Fruit fly (Drosophila melanogaster) whole organism, embryonic: ENCODE measurements around the gene Nse4.
A peak's percentile ranks its signal among the peaks of the same experiment; 100 is the strongest.

ENCODE experiments used
- Antp ChIP-seq: fragments of 200-800 bp; sonication (Bioruptor generic); optimal IDR thresholded peaks from 3 replicates; lab custom pipeline; 2016; ENCODE audit warnings: missing biosample characterization, missing genetic modification characterization
- Asciz ChIP-seq: fragments of 200-800 bp; sonication (Bioruptor generic); optimal IDR thresholded peaks from 2 replicates; lab custom pipeline; 2017; ENCODE audit warnings: missing biosample characterization, mild to moderate bottlenecking, missing genetic modification characterization, missing genetic modification reagents
- CG10267 ChIP-seq: fragments of 200-800 bp; sonication (Bioruptor generic); optimal IDR thresholded peaks from 2 replicates; lab custom pipeline; 2018; ENCODE audit warnings: missing biosample characterization, mild to moderate bottlenecking, missing genetic modification characterization, moderate library complexity
- CG11504 ChIP-seq: fragments of 200-800 bp; sonication (Bioruptor generic); optimal IDR thresholded peaks from 3 replicates; lab custom pipeline; 2019; ENCODE audit warnings: missing biosample characterization, mild to moderate bottlenecking, missing genetic modification characterization, moderate library complexity
- CG11560 ChIP-seq: fragments of 200-800 bp; sonication (Bioruptor generic); IDR thresholded peaks from 3 replicates; pipeline ENCODE4 v1.3.6; 2022; ENCODE audit warnings: missing biosample characterization, missing genetic modification characterization
- CG12071 ChIP-seq: fragments of 200-800 bp; sonication (Bioruptor generic); optimal IDR thresholded peaks from 3 replicates; lab custom pipeline; 2018; ENCODE audit warnings: missing biosample characterization, mild to moderate bottlenecking, missing genetic modification characterization
- CG17385 ChIP-seq: fragments of 200-800 bp; sonication (Bioruptor generic); optimal IDR thresholded peaks from 3 replicates; lab custom pipeline; 2018; ENCODE audit warnings: missing biosample characterization, mild to moderate bottlenecking, missing genetic modification characterization
- CG1792 ChIP-seq: fragments of 200-800 bp; sonication (Bioruptor generic); optimal IDR thresholded peaks from 2 replicates; lab custom pipeline; 2016; ENCODE audit warnings: missing biosample characterization, missing genetic modification characterization
- CG2875 ChIP-seq: fragments of 200-800 bp; sonication (Bioruptor generic); optimal IDR thresholded peaks from 2 replicates; lab custom pipeline; 2017; ENCODE audit warnings: missing biosample characterization, mild to moderate bottlenecking, missing genetic modification characterization, missing genetic modification reagents
- CG30020 ChIP-seq: fragments of 200-800 bp; optimal IDR thresholded peaks from 2 replicates; lab custom pipeline; 2019; ENCODE audit warnings: missing biosample characterization, mild to moderate bottlenecking, missing genetic modification characterization, moderate library complexity
- CG34224 ChIP-seq: fragments of 200-800 bp; sonication (Bioruptor generic); IDR thresholded peaks from 3 replicates; pipeline ENCODE4 v1.3.6; 2022; ENCODE audit warnings: missing biosample characterization, missing genetic modification characterization; ENCODE audit not compliant: partially characterized antibody
- CG3838 ChIP-seq: fragments of 200-800 bp; sonication (Bioruptor generic); optimal IDR thresholded peaks from 3 replicates; lab custom pipeline; 2016; ENCODE audit warnings: missing biosample characterization, missing genetic modification characterization
- CG4617 ChIP-seq: fragments of 200-800 bp; sonication (Bioruptor generic); optimal IDR thresholded peaks from 3 replicates; lab custom pipeline; 2016; ENCODE audit warnings: missing biosample characterization, missing genetic modification characterization, borderline replicate concordance
- CG5953 ChIP-seq: fragments of 200-800 bp; sonication (Bioruptor generic); IDR thresholded peaks from 2 replicates; pipeline ENCODE4 v1.3.6; 2022; ENCODE audit warnings: missing biosample characterization, missing genetic modification characterization
- CG6254 ChIP-seq: fragments of 200-800 bp; sonication (Bioruptor generic); optimal IDR thresholded peaks from 3 replicates; lab custom pipeline; 2017; ENCODE audit warnings: mild to moderate bottlenecking, missing biosample characterization, missing genetic modification reagents, missing genetic modification characterization
- CG6813 ChIP-seq: fragments of 200-800 bp; sonication (Bioruptor generic); optimal IDR thresholded peaks from 2 replicates; lab custom pipeline; 2017; ENCODE audit warnings: missing biosample characterization, missing genetic modification characterization, mild to moderate bottlenecking, moderate library complexity, missing genetic modification reagents
- CG7556 ChIP-seq: fragments of 200-800 bp; sonication (Bioruptor generic); optimal IDR thresholded peaks from 2 replicates; lab custom pipeline; 2017; ENCODE audit warnings: missing biosample characterization, mild to moderate bottlenecking, missing genetic modification characterization
- CG7963 ChIP-seq: fragments of 200-800 bp; sonication (Bioruptor generic); IDR thresholded peaks from 3 replicates; pipeline ENCODE4 v1.3.6; 2022; ENCODE audit warnings: missing biosample characterization, missing genetic modification characterization; ENCODE audit not compliant: partially characterized antibody
- CG8944 ChIP-seq: fragments of 200-800 bp; sonication (Bioruptor generic); optimal IDR thresholded peaks from 3 replicates; lab custom pipeline; 2016; ENCODE audit warnings: missing biosample characterization, missing genetic modification characterization
- E2f1 ChIP-seq: fragments of 200-800 bp; sonication (Bioruptor generic); IDR thresholded peaks from 2 replicates; pipeline ENCODE4 v1.3.6; 2022; ENCODE audit warnings: missing biosample characterization, missing genetic modification characterization
- E2f2 ChIP-seq: fragments of 200-800 bp; sonication (Bioruptor generic); IDR thresholded peaks from 2 replicates; pipeline ENCODE4 v1.3.6; 2022; ENCODE audit warnings: missing biosample characterization, missing genetic modification characterization
- HLH54F ChIP-seq: fragments of 200-800 bp; sonication (Bioruptor generic); optimal IDR thresholded peaks from 3 replicates; lab custom pipeline; 2016; ENCODE audit warnings: missing biosample characterization, missing genetic modification characterization
- Hey ChIP-seq: fragments of 200-800 bp; sonication (Bioruptor generic); optimal IDR thresholded peaks from 3 replicates; lab custom pipeline; 2018; ENCODE audit warnings: missing biosample characterization, mild to moderate bottlenecking, missing genetic modification characterization
- Hr51 ChIP-seq, 2 experiments: fragments of 200-800 bp; sonication (Bioruptor generic); optimal IDR thresholded peaks; 2 replicates in 1 of 2; 3 replicates in 1 of 2; lab custom pipeline; 2016 to 2018; ENCODE audit warnings: missing biosample characterization in 2 of 2, missing genetic modification characterization in 2 of 2, mild to moderate bottlenecking in 1 of 2, moderate library complexity in 1 of 2
- Meics ChIP-seq: fragments of 200-800 bp; sonication (Bioruptor generic); optimal IDR thresholded peaks from 2 replicates; lab custom pipeline; 2017; ENCODE audit warnings: missing biosample characterization, mild to moderate bottlenecking, missing genetic modification characterization
- Scr ChIP-seq: fragments of 200-800 bp; sonication (Bioruptor generic); IDR thresholded peaks from 2 replicates; pipeline ENCODE4 v1.3.6; 2022; ENCODE audit warnings: missing biosample characterization, missing genetic modification characterization; ENCODE audit not compliant: partially characterized antibody
- Taf1 ChIP-seq: fragments of 200-800 bp; sonication (Bioruptor generic); IDR thresholded peaks from 2 replicates; pipeline ENCODE4 v1.3.6; 2022; ENCODE audit warnings: missing biosample characterization, missing genetic modification characterization
- ara ChIP-seq: fragments of 200-800 bp; sonication (Bioruptor generic); IDR thresholded peaks from 2 replicates; pipeline ENCODE4 v1.3.6; 2022; ENCODE audit warnings: missing biosample characterization, missing genetic modification characterization
- ato ChIP-seq: fragments of 200-800 bp; sonication (Bioruptor generic); IDR thresholded peaks from 2 replicates; pipeline ENCODE4 v1.3.6; 2022; ENCODE audit warnings: missing biosample characterization, missing genetic modification characterization; ENCODE audit not compliant: partially characterized antibody
- bbx ChIP-seq: fragments of 200-800 bp; sonication (Bioruptor generic); IDR thresholded peaks from 2 replicates; pipeline ENCODE4 v1.3.6; 2022; ENCODE audit warnings: missing biosample characterization, missing genetic modification characterization; ENCODE audit not compliant: partially characterized antibody
- dm ChIP-seq: fragments of 200-800 bp; sonication (Bioruptor generic); optimal IDR thresholded peaks from 3 replicates; lab custom pipeline; 2016; ENCODE audit warnings: missing biosample characterization, missing genetic modification characterization
- eve ChIP-seq, 2 experiments: fragments of >200 bp; optimal IDR thresholded peaks; 2 replicates each; lab custom pipeline; 2017; ENCODE audit warnings: missing biosample characterization in 2 of 2, missing genetic modification characterization in 2 of 2
- gce ChIP-seq: fragments of 200-800 bp; sonication (Bioruptor generic); IDR thresholded peaks from 3 replicates; pipeline ENCODE4 v1.3.6; 2022; ENCODE audit warnings: missing biosample characterization, missing genetic modification characterization
- hb ChIP-seq: fragments of 200-800 bp; sonication (Bioruptor generic); IDR thresholded peaks from 3 replicates; pipeline ENCODE4 v1.3.6; 2022; ENCODE audit warnings: missing biosample characterization, missing genetic modification characterization; ENCODE audit not compliant: partially characterized antibody
- mld ChIP-seq: fragments of 200-800 bp; sonication (Bioruptor generic); IDR thresholded peaks from 3 replicates; pipeline ENCODE4 v1.3.6; 2022; ENCODE audit warnings: missing biosample characterization, missing genetic modification characterization; ENCODE audit not compliant: partially characterized antibody
- pb ChIP-seq: fragments of 200-800 bp; sonication (Bioruptor generic); optimal IDR thresholded peaks from 3 replicates; lab custom pipeline; 2016; ENCODE audit warnings: missing biosample characterization, missing genetic modification characterization
- peb ChIP-seq: fragments of 200-800 bp; sonication (Bioruptor generic); IDR thresholded peaks from 2 replicates; pipeline ENCODE4 v1.3.6; 2022; ENCODE audit warnings: missing biosample characterization, missing genetic modification characterization
- pfk ChIP-seq: fragments of 200-800 bp; sonication (Bioruptor generic); optimal IDR thresholded peaks from 2 replicates; lab custom pipeline; 2018; ENCODE audit warnings: missing biosample characterization, mild to moderate bottlenecking, missing genetic modification characterization, moderate library complexity
- pho ChIP-seq: fragments of 200-800 bp; sonication (Bioruptor generic); optimal IDR thresholded peaks from 2 replicates; lab custom pipeline; 2016; ENCODE audit warnings: missing biosample characterization, missing genetic modification characterization
- phol ChIP-seq: fragments of 200-800 bp; sonication (Bioruptor generic); optimal IDR thresholded peaks from 3 replicates; lab custom pipeline; 2018; ENCODE audit warnings: missing biosample characterization, mild to moderate bottlenecking, missing genetic modification characterization, moderate library complexity
- row ChIP-seq: fragments of 200-800 bp; sonication (Bioruptor generic); IDR thresholded peaks from 3 replicates; pipeline ENCODE4 v1.3.6; 2022; ENCODE audit warnings: missing biosample characterization, missing genetic modification characterization
- shn ChIP-seq: fragments of 200-800 bp; sonication (Bioruptor generic); optimal IDR thresholded peaks from 3 replicates; lab custom pipeline; 2016; ENCODE audit warnings: missing biosample characterization, missing genetic modification characterization
- sim ChIP-seq: fragments of 200-800 bp; sonication (Bioruptor generic); IDR thresholded peaks from 2 replicates; pipeline ENCODE4 v1.3.6; 2022; ENCODE audit warnings: missing biosample characterization, missing genetic modification characterization
- slou ChIP-seq: fragments of 200-800 bp; sonication (Bioruptor generic); optimal IDR thresholded peaks from 3 replicates; lab custom pipeline; 2016; ENCODE audit warnings: missing biosample characterization, missing genetic modification characterization
- so ChIP-seq: fragments of 200-800 bp; sonication (Bioruptor generic); IDR thresholded peaks from 3 replicates; pipeline ENCODE4 v1.3.6; 2022; ENCODE audit warnings: missing biosample characterization, missing genetic modification characterization
- sug ChIP-seq: fragments of 200-800 bp; optimal IDR thresholded peaks from 2 replicates; lab custom pipeline; 2019; ENCODE audit warnings: missing biosample characterization, mild to moderate bottlenecking, missing genetic modification characterization, moderate library complexity
- tll ChIP-seq, 2 experiments: fragments of 200-800 bp in 1 of 2; fragments of >200 bp in 1 of 2; sonication (Bioruptor generic) in 1 of 2; optimal IDR thresholded peaks; 2 replicates each; lab custom pipeline; 2017 to 2019; ENCODE audit warnings: missing biosample characterization in 2 of 2, missing genetic modification characterization in 2 of 2, mild to moderate bottlenecking in 1 of 2, moderate library complexity in 1 of 2
- tna ChIP-seq: fragments of 200-800 bp; sonication (Bioruptor generic); IDR thresholded peaks from 2 replicates; pipeline ENCODE4 v1.3.6; 2022; ENCODE audit warnings: missing biosample characterization, missing genetic modification characterization; ENCODE audit not compliant: partially characterized antibody
- usp ChIP-seq: fragments of >200 bp; optimal IDR thresholded peaks from 2 replicates; lab custom pipeline; 2017; ENCODE audit warnings: missing biosample characterization, missing genetic modification characterization

Gene Nse4

DNA sequence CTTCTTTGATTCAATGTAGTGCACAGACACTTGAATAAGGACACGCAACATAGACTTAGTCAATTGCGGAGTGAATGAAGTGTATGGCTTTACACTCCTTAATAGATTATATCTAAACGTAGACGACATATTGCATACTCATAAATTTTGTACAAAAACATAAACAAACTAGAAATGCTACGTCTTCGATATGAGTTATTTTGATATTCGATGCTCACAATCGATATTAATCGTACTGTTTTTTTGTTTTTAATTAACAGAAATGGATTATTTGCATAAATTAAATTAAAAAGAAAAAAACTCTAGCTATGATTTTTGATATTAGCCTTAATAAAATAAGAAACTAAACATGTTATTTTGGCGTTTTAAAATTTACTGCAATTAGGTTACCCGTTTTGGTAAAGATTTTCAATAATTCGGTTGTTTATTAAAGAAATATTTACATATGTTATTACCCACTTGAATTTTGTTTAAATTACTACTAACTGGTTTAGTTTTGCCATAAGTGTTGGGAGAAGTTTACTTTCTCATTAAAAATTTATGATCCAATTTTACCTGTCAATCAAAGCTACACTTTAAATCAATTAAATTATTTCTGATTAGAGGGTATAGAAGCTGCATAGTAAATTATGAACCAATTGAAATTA lies 34.1 kb upstream of the Nse4 start, which contains the start of the genes CG17768, LSm-4 and Ir31a (continued):
- TF ChIP-seq CG7963 (GFP tag; lab: Robert Waterston, UW), result peak; percentile 39; the same call in 1 of the 3 replicates
- TF ChIP-seq CG17385 (GFP tag; lab: Kevin White, UChicago), result no peak
- TF ChIP-seq usp (GFP tag; lab: Kevin White, UChicago), result no peak
- TF ChIP-seq CG34224 (GFP tag; lab: Robert Waterston, UW), result peak; percentile 85
- TF ChIP-seq gce, result no peak
- no peak for TF ChIP-seq sug (tag; lab: Kevin White, UChicago)
- peak; percentile 19; the same call in 1 of the 2 replicates for TF ChIP-seq E2f2 (GFP tag; lab: Robert Waterston, UW)
- TF ChIP-seq CG5953 (GFP tag; lab: Robert Waterston, UW), result no peak
- 0 out of 3 replicates have a peak, but pooled peaks have one; percentile 59 for TF ChIP-seq mld (GFP tag; lab: Robert Waterston, UW)
- TF ChIP-seq CG12071, result no peak
- TF ChIP-seq CG11504 (tag; lab: Kevin White, UChicago), result no peak
- no peak for TF ChIP-seq peb
- TF ChIP-seq Antp, result no peak
- TF ChIP-seq CG30020 (tag; lab: Kevin White, UChicago), result peak; percentile 91
- peak; percentile 54 for TF ChIP-seq row (GFP tag; lab: Robert Waterston, UW)
- no peak for TF ChIP-seq CG6254 (GFP tag; lab: Kevin White, UChicago)
- peak; percentile 11 for TF ChIP-seq phol (tag; lab: Kevin White, UChicago)
- no peak for TF ChIP-seq Hey (tag; lab: Kevin White, UChicago)
- no peak for TF ChIP-seq ara (GFP tag; lab: Robert Waterston, UW)
- TF ChIP-seq Meics, result no peak
- no peak for TF ChIP-seq sim (GFP tag; lab: Robert Waterston, UW)
- TF ChIP-seq slou, result no peak
- TF ChIP-seq CG10267 (tag; lab: Kevin White, UChicago), result peak; percentile 1
- peak; percentile 45; the same call in 1 of the 2 replicates for TF ChIP-seq tna (GFP tag; lab: Robert Waterston, UW)
- no peak for TF ChIP-seq CG3838 (GFP tag; lab: Kevin White, UChicago)
- no peak for TF ChIP-seq CG11560 (tag; lab: Robert Waterston, UW)
- TF ChIP-seq CG8944, result no peak
- TF ChIP-seq shn (GFP tag; lab: Kevin White, UChicago), result no peak
- TF ChIP-seq dm, result no peak
- TF ChIP-seq Scr (GFP tag; lab: Robert Waterston, UW), result peak; percentile 87
- no peak for TF ChIP-seq Asciz (GFP tag; lab: Kevin White, UChicago)
- TF ChIP-seq pb, result no peak
- TF ChIP-seq pho (GFP tag; lab: Kevin White, UChicago), result no peak
- no peak for TF ChIP-seq pfk (GFP tag; lab: Kevin White, UChicago)
- no peak for TF ChIP-seq eve (GFP tag; optimal IDR thresholded peaks at IDR 0.05; lab: Kevin White, UChicago)
- TF ChIP-seq so (GFP tag; lab: Robert Waterston, UW), result no peak
- no peak for TF ChIP-seq HLH54F (GFP tag; lab: Kevin White, UChicago)
- no peak for TF ChIP-seq Taf1 (GFP tag; lab: Robert Waterston, UW)
- no peak for TF ChIP-seq tll (GFP tag; optimal IDR thresholded peaks at IDR 0.05; lab: Kevin White, UChicago)
- TF ChIP-seq E2f1 (GFP tag; lab: Robert Waterston, UW), result no peak
- TF ChIP-seq CG4617 (GFP tag; lab: Kevin White, UChicago), result peak; percentile 40
- TF ChIP-seq Hr51 (GFP tag; optimal IDR thresholded peaks at IDR 0.05; lab: Kevin White, UChicago), result no peak
- TF ChIP-seq hb (GFP tag; lab: Robert Waterston, UW), result peak; percentile 68
- TF ChIP-seq bbx (GFP tag; lab: Robert Waterston, UW), result peak; percentile 82
- no peak for TF ChIP-seq CG6813 (GFP tag; lab: Kevin White, UChicago)
- no peak for TF ChIP-seq CG7556
- TF ChIP-seq CG2875, result no peak
- no peak for TF ChIP-seq CG1792 (GFP tag; lab: Kevin White, UChicago)
- TF ChIP-seq ato (GFP tag; lab: Robert Waterston, UW), result no peak
